Worm (Caenorhabditis elegans) whole organism, L2 larva: ENCODE results near the gene dot-1.2.

Source experiments
- C34F6.9 ChIP-seq: fragments of 150-350 bp; optimal IDR thresholded peaks from 2 replicates; lab custom pipeline; 2014; ENCODE audit warnings: missing biosample characterization, missing genetic modification characterization
- F13H6.1 ChIP-seq: sonication (generic microtip); optimal IDR thresholded peaks from 2 replicates; lab custom pipeline; 2016; ENCODE audit warnings: missing genetic modification characterization, missing compliant biosample characterization
- Y55F3AM.14 ChIP-seq: fragments of 200-800 bp; sonication (Bioruptor generic); optimal IDR thresholded peaks from 2 replicates; lab custom pipeline; 2018; ENCODE audit warnings: mild to moderate bottlenecking, missing genetic modification characterization, missing compliant biosample characterization
- ZK546.5 ChIP-seq: sonication (generic microtip); optimal IDR thresholded peaks from 2 replicates; lab custom pipeline; 2017; ENCODE audit warnings: missing biosample characterization, missing genetic modification characterization
- aly-2 ChIP-seq: fragments of 150-350 bp; optimal IDR thresholded peaks from 2 replicates; lab custom pipeline; 2014; ENCODE audit warnings: missing biosample characterization, missing genetic modification characterization
- ama-1 ChIP-seq: fragments of 150-350 bp; optimal IDR thresholded peaks from 2 replicates; lab custom pipeline; 2018; ENCODE audit warnings: inconsistent platforms
- ceh-16 ChIP-seq: fragments of 150-350 bp; optimal IDR thresholded peaks from 2 replicates; lab custom pipeline; 2014; ENCODE audit warnings: missing biosample characterization, missing genetic modification characterization
- ceh-82 ChIP-seq: fragments of 150-350 bp; optimal IDR thresholded peaks from 2 replicates; lab custom pipeline; 2014; ENCODE audit warnings: missing biosample characterization, missing genetic modification characterization
- crh-2 ChIP-seq: sonication (generic microtip); optimal IDR thresholded peaks from 2 replicates; lab custom pipeline; 2017; ENCODE audit warnings: missing biosample characterization, missing genetic modification characterization
- dmd-4 ChIP-seq: sonication (generic microtip); optimal IDR thresholded peaks from 2 replicates; lab custom pipeline; 2017; ENCODE audit warnings: missing biosample characterization, missing genetic modification characterization
- egl-27 ChIP-seq: sonication (generic microtip); optimal IDR thresholded peaks from 3 replicates; lab custom pipeline; 2017; ENCODE audit warnings: missing biosample characterization, missing genetic modification reagents, missing genetic modification characterization
- elt-1 ChIP-seq: fragments of 150-350 bp; optimal IDR thresholded peaks from 2 replicates; lab custom pipeline; 2014; ENCODE audit warnings: missing biosample characterization, missing genetic modification characterization
- elt-3 ChIP-seq: sonication (generic microtip); optimal IDR thresholded peaks from 2 replicates; lab custom pipeline; 2017; ENCODE audit warnings: missing biosample characterization, missing genetic modification characterization
- fos-1 ChIP-seq: fragments of 150-350 bp; optimal IDR thresholded peaks from 2 replicates; lab custom pipeline; 2014; ENCODE audit warnings: missing biosample characterization, missing genetic modification characterization
- lin-11 ChIP-seq: fragments of 150-350 bp; sonication (generic microtip); optimal IDR thresholded peaks from 2 replicates; lab custom pipeline; 2014; ENCODE audit warnings: missing biosample characterization, missing genetic modification characterization, inconsistent platforms, mixed read lengths
- lin-13 ChIP-seq: fragments of 150-350 bp; optimal IDR thresholded peaks from 2 replicates; lab custom pipeline; 2014; ENCODE audit warnings: missing biosample characterization, missing genetic modification reagents, missing genetic modification characterization
- lin-39 ChIP-seq: fragments of 150-350 bp; optimal IDR thresholded peaks from 2 replicates; lab custom pipeline; 2014; ENCODE audit warnings: missing biosample characterization, missing genetic modification reagents, missing genetic modification characterization
- lsy-2 ChIP-seq, 2 experiments: fragments of 150-350 bp in 1 of 2; sonication (generic microtip) in 1 of 2; optimal IDR thresholded peaks; 2 replicates each; lab custom pipeline; 2014 to 2017; ENCODE audit warnings: missing biosample characterization in 2 of 2, missing genetic modification characterization in 2 of 2
- mdl-1 ChIP-seq, 2 experiments: fragments of 150-350 bp in 1 of 2; sonication (generic microtip) in 1 of 2; optimal IDR thresholded peaks; 2 replicates each; lab custom pipeline; 2017; ENCODE audit warnings: missing biosample characterization in 2 of 2, missing genetic modification characterization in 2 of 2
- nhr-10 ChIP-seq: sonication (generic microtip); optimal IDR thresholded peaks from 2 replicates; lab custom pipeline; 2017; ENCODE audit warnings: missing biosample characterization, missing genetic modification characterization
- nhr-11 ChIP-seq: fragments of 150-350 bp; optimal IDR thresholded peaks from 2 replicates; lab custom pipeline; 2014; ENCODE audit warnings: missing biosample characterization, missing genetic modification characterization
- nhr-12 ChIP-seq: fragments of 150-350 bp; optimal IDR thresholded peaks from 2 replicates; lab custom pipeline; 2014; ENCODE audit warnings: missing biosample characterization, missing genetic modification characterization
- nhr-129 ChIP-seq: fragments of 150-350 bp; optimal IDR thresholded peaks from 2 replicates; lab custom pipeline; 2014; ENCODE audit warnings: missing biosample characterization, missing genetic modification characterization
- nhr-23 ChIP-seq: fragments of 150-350 bp; optimal IDR thresholded peaks from 2 replicates; lab custom pipeline; 2014; ENCODE audit warnings: missing biosample characterization, missing genetic modification reagents, missing genetic modification characterization
- nhr-237 ChIP-seq: fragments of 150-350 bp; optimal IDR thresholded peaks from 2 replicates; lab custom pipeline; 2014; ENCODE audit warnings: missing biosample characterization, missing genetic modification characterization
- nhr-25 ChIP-seq: fragments of 150-350 bp; sonication (generic microtip); optimal IDR thresholded peaks from 3 replicates; lab custom pipeline; 2014; ENCODE audit warnings: missing biosample characterization, missing genetic modification characterization
- nhr-77 ChIP-seq: fragments of 150-350 bp; optimal IDR thresholded peaks from 2 replicates; lab custom pipeline; 2014; ENCODE audit warnings: missing biosample characterization, missing genetic modification characterization
- sem-4 ChIP-seq: fragments of 150-350 bp; optimal IDR thresholded peaks from 2 replicates; lab custom pipeline; 2014; ENCODE audit warnings: missing biosample characterization, missing genetic modification reagents, missing genetic modification characterization
- skn-1 ChIP-seq: sonication (generic microtip); optimal IDR thresholded peaks from 2 replicates; lab custom pipeline; 2017; ENCODE audit warnings: missing biosample characterization, missing genetic modification characterization
- sma-3 ChIP-seq: sonication (generic microtip); optimal IDR thresholded peaks from 2 replicates; lab custom pipeline; 2016; ENCODE audit warnings: missing genetic modification reagents, missing genetic modification characterization, missing compliant biosample characterization
- unc-39 ChIP-seq: fragments of 150-350 bp; optimal IDR thresholded peaks from 2 replicates; lab custom pipeline; 2014; ENCODE audit warnings: missing biosample characterization, missing genetic modification characterization
- unc-55 ChIP-seq: fragments of 150-350 bp; sonication (generic microtip); optimal IDR thresholded peaks from 3 replicates; lab custom pipeline; 2014; ENCODE audit warnings: missing biosample characterization, missing genetic modification reagents, missing genetic modification characterization
- unc-62 ChIP-seq: fragments of 150-350 bp; optimal IDR thresholded peaks from 2 replicates; lab custom pipeline; 2014; ENCODE audit warnings: missing biosample characterization, missing genetic modification reagents, missing genetic modification characterization
- zag-1 ChIP-seq: fragments of 150-350 bp; optimal IDR thresholded peaks from 2 replicates; lab custom pipeline; 2014; ENCODE audit warnings: missing biosample characterization, missing genetic modification characterization
- ztf-11 ChIP-seq: sonication (generic microtip); optimal IDR thresholded peaks from 2 replicates; lab custom pipeline; 2017; ENCODE audit warnings: missing biosample characterization, missing genetic modification characterization
- ztf-4 ChIP-seq: fragments of 150-350 bp; optimal IDR thresholded peaks from 2 replicates; lab custom pipeline; 2014; ENCODE audit warnings: missing biosample characterization, missing genetic modification characterization

dot-1.2 gene

DNA sequence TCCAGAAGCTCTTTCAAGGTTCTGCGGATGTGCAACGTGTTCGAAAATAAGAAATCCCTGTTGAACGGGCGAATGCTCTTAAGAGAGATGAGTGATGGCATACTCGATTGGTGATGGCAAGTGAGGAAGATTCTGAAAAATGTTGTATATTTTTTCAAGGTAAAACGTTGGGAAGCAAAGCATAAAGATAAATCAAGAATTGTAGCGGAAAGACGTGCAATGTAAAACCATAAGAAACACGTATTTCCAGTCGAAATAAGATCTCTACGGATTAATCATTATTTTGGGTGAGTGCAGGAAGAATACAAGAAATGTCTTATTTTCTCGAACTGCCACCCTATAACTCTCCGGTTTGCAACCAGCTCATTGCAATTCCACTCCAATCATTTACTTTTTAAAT lies at the start of gene dot-1.2:
dot-1.2 (minus strand) TSS at position 101 of the 400 bp plus-strand sequence.
- TF ChIP-seq nhr-11 (no peak), dmd-4 (tag; lab: Kevin White, UChicago) (no peak), egl-27 (tag; lab: Kevin White, UChicago) (no peak), lin-11 (no peak), aly-2 (no peak), unc-62 (no peak), nhr-237 (no peak), C34F6.9 (tag; lab: Kevin White, UChicago) (no peak), nhr-12 (tag; lab: Kevin White, UChicago) (no peak), ceh-82 (tag; lab: Kevin White, UChicago) (no peak), ztf-11 (no peak)

DNA sequence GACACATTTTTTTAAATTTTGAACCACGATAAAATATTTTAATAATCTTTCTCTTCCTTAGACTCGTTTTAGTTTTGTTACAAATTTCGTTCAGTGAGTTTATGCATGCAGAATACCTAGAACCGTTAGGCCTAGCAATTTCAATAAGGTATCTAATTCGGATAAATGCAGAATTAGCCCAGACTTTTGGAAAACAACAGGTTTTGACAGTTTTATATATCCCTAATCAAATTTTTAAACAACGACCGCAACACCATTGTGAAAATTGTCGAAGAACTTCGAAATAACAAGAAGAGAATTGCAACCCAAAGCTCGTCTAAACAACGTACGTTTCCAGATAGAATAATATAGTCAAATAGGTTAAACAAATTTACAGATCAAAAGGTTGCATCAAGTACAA lies 48.8 kb upstream of the dot-1.2 start, which contains the start of gene Y62H9A.16:
Y62H9A.16 (plus strand) TSS at position 301 of the 400 bp plus-strand sequence.
- TF ChIP-seq skn-1 (tag; lab: Kevin White, UChicago) (no peak), nhr-129 (no peak), elt-3 (tag; lab: Kevin White, UChicago) (no peak), C34F6.9 (tag; lab: Kevin White, UChicago) (no peak), unc-62 (no peak), nhr-23 (no peak), ceh-16 (tag; lab: Kevin White, UChicago) (no peak), unc-55 (GFP tag; lab: Kevin White, UChicago) (no peak), mdl-1 (tag; optimal IDR thresholded peaks at IDR 0.05; lab: Kevin White, UChicago) (no peak), zag-1 (no peak), nhr-11 (no peak), nhr-10 (no peak), ZK546.5 (tag; lab: Kevin White, UChicago) (no peak), aly-2 (no peak), nhr-77 (tag; lab: Kevin White, UChicago) (no peak), ztf-11 (no peak), crh-2 (tag; lab: Kevin White, UChicago) (no peak)
- TF ChIP-seq, all 48 proteins: peak for 0

DNA sequence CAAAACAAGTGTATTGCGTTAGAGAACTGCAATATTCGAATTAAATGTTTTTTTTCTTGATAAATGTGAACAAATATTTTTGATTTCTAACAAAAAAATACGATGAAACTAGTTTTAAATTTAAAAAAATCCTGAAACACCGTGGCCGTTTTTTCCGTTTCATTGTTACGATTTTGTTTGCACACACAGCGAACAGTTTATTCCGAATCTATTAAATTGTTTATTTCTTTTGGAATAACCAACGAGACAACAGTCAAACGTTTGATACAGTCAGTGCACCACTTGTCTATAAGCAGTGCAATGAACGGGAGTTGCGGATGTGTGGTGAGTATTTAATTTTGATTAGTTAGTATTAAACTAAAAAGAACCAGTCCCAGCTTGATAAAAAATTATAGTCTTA lies 47.5 kb upstream of the dot-1.2 start, which contains the start of gene Y62H9A.13:
Y62H9A.13 (plus strand) TSS at position 301 of the 400 bp plus-strand sequence.
- TF ChIP-seq nhr-25 (tag; lab: Kevin White, UChicago) (no peak), lsy-2 (tag; optimal IDR thresholded peaks at IDR 0.05; lab: Kevin White, UChicago) (no peak), sem-4 (no peak), ztf-4 (tag; lab: Kevin White, UChicago) (no peak), nhr-129 (no peak), egl-27 (tag; lab: Kevin White, UChicago) (no peak), unc-39 (no peak), ama-1 (lab: Kevin White, UChicago) (no peak), lin-11 (no peak)

DNA sequence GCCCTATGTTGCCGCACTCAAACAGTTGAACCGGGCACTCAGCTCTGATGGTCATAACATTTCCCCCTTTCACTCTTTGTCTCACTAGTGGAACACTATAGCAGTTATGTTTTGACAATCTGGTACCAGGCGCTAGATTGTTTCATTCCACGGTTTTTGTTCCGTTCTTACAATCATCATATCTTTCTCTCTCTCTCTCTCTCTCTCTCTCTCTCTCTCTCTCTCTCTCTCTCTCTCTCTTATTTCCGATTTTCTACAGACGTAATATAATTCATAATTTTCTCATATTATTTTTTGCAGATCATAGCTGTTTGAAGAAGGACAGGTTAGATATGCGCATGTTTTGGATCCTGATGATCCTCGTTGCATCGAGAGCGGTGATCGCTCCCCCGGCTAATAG lies 44.7 kb upstream of the dot-1.2 start, which contains the start of gene Y62H9A.12:
Y62H9A.12 (plus strand) TSS at position 301 of the 400 bp plus-strand sequence.
- no peak for TF ChIP-seq elt-1 (tag; lab: Kevin White, UChicago)
- no peak for TF ChIP-seq unc-39
- TF ChIP-seq lin-39 (tag; lab: Kevin White, UChicago), result no peak
- TF ChIP-seq ZK546.5 (tag; lab: Kevin White, UChicago), result no peak
- TF ChIP-seq sma-3 (GFP tag; lab: Kevin White, UChicago), result no peak
- no peak for TF ChIP-seq nhr-23
- no peak for TF ChIP-seq zag-1
- no peak for TF ChIP-seq dmd-4 (tag; lab: Kevin White, UChicago)
- TF ChIP-seq F13H6.1 (tag; lab: Kevin White, UChicago), result no peak
- TF ChIP-seq, all 48 proteins: peak for 0

DNA sequence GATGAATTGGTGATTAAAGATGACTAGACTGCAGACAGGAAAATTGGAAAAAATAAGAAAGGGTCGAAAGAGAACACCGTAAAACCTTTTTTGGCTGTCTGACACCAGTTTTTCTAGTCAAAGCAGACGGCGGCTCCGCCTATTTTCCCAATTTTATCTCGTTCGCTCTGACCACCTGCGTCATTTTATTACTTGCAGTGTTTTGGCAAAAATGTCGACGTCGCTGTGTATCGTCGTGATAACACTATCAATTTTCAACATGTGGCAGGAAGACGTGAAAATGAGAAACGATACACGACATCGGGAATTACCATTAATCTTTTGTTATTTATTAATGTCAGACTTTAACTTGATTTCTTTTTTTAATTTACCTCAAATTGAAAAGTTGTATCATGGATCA lies 40.9 kb upstream of the dot-1.2 start, which contains the start of gene Y62H9A.15:
Y62H9A.15 (minus strand) TSS at position 100 of the 400 bp plus-strand sequence.
- no peak for TF ChIP-seq Y55F3AM.14 (GFP tag; lab: Kevin White, UChicago)
- TF ChIP-seq fos-1 (tag; lab: Kevin White, UChicago), result peak; percentile 8
- no peak for TF ChIP-seq ceh-16 (tag; lab: Kevin White, UChicago)
- no peak for TF ChIP-seq lin-13 (GFP tag; lab: Kevin White, UChicago)
- TF ChIP-seq nhr-12 (tag; lab: Kevin White, UChicago), result no peak
- TF ChIP-seq, all 48 proteins: peak for 1
